Worm (Caenorhabditis elegans): ENCODE results near the gene ttr-51.
A peak's percentile ranks its signal among the peaks of the same experiment; 100 is the strongest.

Gene ttr-51

DNA sequence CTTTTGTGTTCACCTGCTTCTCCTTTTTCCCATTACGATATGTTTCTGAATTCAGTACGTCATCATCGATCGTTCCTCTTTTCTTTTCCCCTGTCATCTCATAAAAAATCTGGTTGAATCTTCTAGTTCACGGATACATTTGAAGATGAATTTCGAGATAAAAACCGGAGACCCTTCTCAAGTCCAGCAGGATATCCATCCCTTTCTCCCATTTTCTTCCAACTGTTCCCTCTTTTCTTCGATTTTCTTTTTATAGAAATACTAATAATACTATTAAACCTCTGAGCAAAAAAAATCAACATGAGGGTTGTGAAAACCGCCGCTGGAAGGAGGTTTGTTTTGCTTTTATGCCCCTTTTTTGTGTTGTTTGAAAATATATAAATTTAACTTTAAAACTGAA lies 3.8 kb upstream of the ttr-51 start, which contains the start of gene bus-12:
Gene bus-12 (plus strand): TSS at position 301 of the 400 bp plus-strand sequence.
- no peak for TF ChIP-seq odd-2 (tag; optimal IDR thresholded peaks at IDR 0.05)
- no peak for TF ChIP-seq hlh-30 (tag; optimal IDR thresholded peaks at IDR 0.05; ENCODE audit: insufficient read depth)
- TF ChIP-seq ceh-34 (tag; optimal IDR thresholded peaks at IDR 0.05): no peak

DNA sequence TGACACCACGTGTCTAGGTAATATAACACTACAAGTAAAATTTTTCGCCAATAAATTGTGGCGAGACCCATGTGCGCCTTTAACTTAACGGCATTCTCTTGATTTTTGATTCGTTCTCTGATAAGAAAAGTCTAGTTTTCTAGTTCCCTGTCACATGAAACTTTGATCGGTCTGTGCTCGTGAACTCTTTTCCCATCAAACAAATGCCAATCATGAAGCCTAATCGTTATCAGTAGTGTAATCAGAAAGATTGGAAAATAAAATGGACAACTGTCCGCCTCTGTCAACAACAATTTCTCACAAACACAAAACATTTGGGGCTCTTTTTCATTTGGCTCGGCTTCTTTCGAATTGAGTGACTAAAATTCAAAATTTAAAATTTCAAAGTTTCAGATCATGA lies 1.7 kb upstream of the ttr-51 start, which contains the start of gene ttr-45:
Gene ttr-45 (plus strand): TSS at position 385 of the 400 bp plus-strand sequence.
- no peak for TF ChIP-seq dve-1 (tag; optimal IDR thresholded peaks at IDR 0.05)
- no peak for TF ChIP-seq syd-9 (tag; optimal IDR thresholded peaks at IDR 0.05)
- TF ChIP-seq elt-2 (tag; optimal IDR thresholded peaks at IDR 0.05): peak; percentile 61
- TF ChIP-seq ama-1 (optimal IDR thresholded peaks at IDR 0.05): no peak

DNA sequence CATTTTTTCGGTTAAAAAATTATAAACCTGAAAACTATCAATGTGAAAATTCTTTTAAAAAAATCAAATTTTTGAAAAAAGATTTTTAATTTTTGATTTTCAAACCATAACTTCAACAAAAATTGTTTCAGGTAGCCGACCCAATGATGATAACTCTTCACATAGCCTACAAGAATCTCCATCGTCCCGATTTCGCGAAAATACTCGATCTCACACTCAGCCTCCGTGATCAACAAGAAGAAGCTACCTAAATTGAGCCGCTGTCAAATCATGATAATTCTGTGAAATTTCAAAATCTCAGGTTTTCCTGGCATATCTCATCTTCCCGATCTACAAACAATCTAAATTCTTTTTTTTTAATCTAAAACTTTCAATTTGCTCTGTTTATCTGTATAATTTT lies 1.9 kb downstream of the ttr-51 start:
- no peak for TF ChIP-seq fkh-10 (GFP tag; optimal IDR thresholded peaks at IDR 0.05)
- TF ChIP-seq unc-3 (GFP tag; conservative IDR thresholded peaks at IDR 0.05): no peak
- no peak for TF ChIP-seq unc-3 (tag; optimal IDR thresholded peaks at IDR 0.05)
- TF ChIP-seq fax-1 (tag; optimal IDR thresholded peaks at IDR 0.05): no peak
- no peak for TF ChIP-seq ceh-48 (tag; optimal IDR thresholded peaks at IDR 0.05)
- TF ChIP-seq ztf-16 (tag; optimal IDR thresholded peaks at IDR 0.05): no peak
- TF ChIP-seq Y22D7AL.16 (tag; optimal IDR thresholded peaks at IDR 0.05): no peak
- TF ChIP-seq K09A11.1 (tag; optimal IDR thresholded peaks at IDR 0.05; ENCODE audit: insufficient read depth): no peak
- TF ChIP-seq syd-9 (tag; optimal IDR thresholded peaks at IDR 0.05): no peak
- no peak for TF ChIP-seq ceh-34 (tag; optimal IDR thresholded peaks at IDR 0.05)
- no peak for TF ChIP-seq fkh-6 (tag; optimal IDR thresholded peaks at IDR 0.05)
- TF ChIP-seq ceh-2 (tag; optimal IDR thresholded peaks at IDR 0.05): no peak
- no peak for TF ChIP-seq tbx-2 (tag; optimal IDR thresholded peaks at IDR 0.05)
- no peak for TF ChIP-seq odd-2 (tag; optimal IDR thresholded peaks at IDR 0.05)
- TF ChIP-seq ceh-45 (GFP tag; IDR thresholded peaks at IDR 0.05): no peak
- TF ChIP-seq ceh-18 (tag; optimal IDR thresholded peaks at IDR 0.05): no peak
- TF ChIP-seq T23F11.4 (GFP tag; optimal IDR thresholded peaks at IDR 0.05): no peak
- TF ChIP-seq ets-4 (tag; optimal IDR thresholded peaks at IDR 0.05): no peak
- TF ChIP-seq pqm-1 (tag; optimal IDR thresholded peaks at IDR 0.05): no peak
- TF ChIP-seq elt-2 (tag; optimal IDR thresholded peaks at IDR 0.05): no peak

DNA sequence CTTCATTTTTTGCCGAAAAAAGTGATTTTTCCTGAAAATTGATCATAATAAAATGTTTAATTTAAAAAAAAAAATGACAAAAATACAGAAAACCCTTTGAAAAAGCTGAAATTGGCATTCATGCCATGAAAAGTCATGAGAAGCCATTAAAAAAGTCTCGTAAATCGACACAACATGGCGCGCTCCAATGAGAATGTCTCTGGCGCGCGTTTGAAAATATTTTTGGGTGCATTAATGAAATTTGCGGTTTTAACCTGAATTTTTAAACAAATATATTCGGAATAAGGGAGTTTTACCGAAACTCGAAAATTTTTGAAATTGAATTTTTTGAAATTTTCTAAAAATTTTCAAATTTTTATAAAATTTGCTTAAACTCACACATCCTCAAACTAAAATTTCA lies 4.3 kb downstream of the ttr-51 start:
- TF ChIP-seq hlh-6 (tag; optimal IDR thresholded peaks at IDR 0.05) (no peak), ceh-6 (GFP tag; optimal IDR thresholded peaks at IDR 0.05) (no peak), elt-4 (tag; optimal IDR thresholded peaks at IDR 0.05) (no peak), ceh-9 (tag; optimal IDR thresholded peaks at IDR 0.05) (no peak), ceh-14 (tag; optimal IDR thresholded peaks at IDR 0.05) (no peak), elt-2 (tag; optimal IDR thresholded peaks at IDR 0.05) (no peak), ztf-16 (tag; optimal IDR thresholded peaks at IDR 0.05) (no peak), pat-9 (tag; optimal IDR thresholded peaks at IDR 0.05) (no peak), Y22D7AL.16 (tag; optimal IDR thresholded peaks at IDR 0.05) (no peak), tbx-7 (tag; optimal IDR thresholded peaks at IDR 0.05) (no peak), hlh-13 (GFP tag; optimal IDR thresholded peaks at IDR 0.05) (no peak), ttx-3 (tag; optimal IDR thresholded peaks at IDR 0.05) (no peak), madf-2 (tag; optimal IDR thresholded peaks at IDR 0.05) (no peak), C08G9.2 (tag; optimal IDR thresholded peaks at IDR 0.05) (no peak), eyg-1 (tag; optimal IDR thresholded peaks at IDR 0.05) (no peak), K09A11.1 (tag; optimal IDR thresholded peaks at IDR 0.05; ENCODE audit: insufficient read depth) (no peak), odd-2 (tag; optimal IDR thresholded peaks at IDR 0.05) (no peak), pha-2 (tag; optimal IDR thresholded peaks at IDR 0.05) (no peak), gmeb-2 (tag; optimal IDR thresholded peaks at IDR 0.05) (no peak)
